Fruit fly (Drosophila melanogaster) whole organism, prepupa: ENCODE results near the gene CG31515.

Experiments
- CG10631 ChIP-seq: fragments of 200-800 bp; sonication (Bioruptor generic); optimal IDR thresholded peaks from 2 replicates; lab custom pipeline; 2016; ENCODE audit warnings: missing biosample characterization, missing genetic modification characterization
- CG10669 ChIP-seq: fragments of 200-800 bp; sonication (Bioruptor generic); optimal IDR thresholded peaks from 3 replicates; lab custom pipeline; 2018; ENCODE audit warnings: missing biosample characterization, mild to moderate bottlenecking, missing genetic modification characterization, moderate library complexity
- CG11294 ChIP-seq: fragments of 200-800 bp; sonication (Bioruptor generic); IDR thresholded peaks from 2 replicates; pipeline ENCODE4 v1.3.6; 2022; ENCODE audit warnings: missing biosample characterization, missing genetic modification characterization
- CG11762 ChIP-seq: fragments of 200-800 bp; sonication (Bioruptor generic); optimal IDR thresholded peaks from 3 replicates; lab custom pipeline; 2016; ENCODE audit warnings: missing biosample characterization, missing genetic modification characterization; ENCODE audit not compliant: insufficient read depth
- CG11902 ChIP-seq: fragments of 200-800 bp; sonication (Bioruptor generic); optimal IDR thresholded peaks from 3 replicates; lab custom pipeline; 2016; ENCODE audit warnings: missing biosample characterization, missing genetic modification characterization
- CG15336 ChIP-seq: fragments of 200-800 bp; sonication (Bioruptor generic); IDR thresholded peaks from 2 replicates; pipeline ENCODE4 v1.3.6; 2022; ENCODE audit warnings: missing biosample characterization, missing genetic modification characterization
- CG1621 ChIP-seq: fragments of 200-800 bp; sonication (Bioruptor generic); optimal IDR thresholded peaks from 3 replicates; lab custom pipeline; 2018; ENCODE audit warnings: missing biosample characterization, mild to moderate bottlenecking, missing genetic modification characterization
- CG16779 ChIP-seq: fragments of 200-800 bp; sonication (Bioruptor generic); optimal IDR thresholded peaks from 3 replicates; lab custom pipeline; 2017; ENCODE audit warnings: missing biosample characterization, mild to moderate bottlenecking, missing genetic modification characterization
- CG31627 ChIP-seq: fragments of 200-800 bp; sonication (Bioruptor generic); optimal IDR thresholded peaks from 3 replicates; lab custom pipeline; 2016; ENCODE audit warnings: missing biosample characterization, missing genetic modification characterization
- CG32006 ChIP-seq: fragments of 200-800 bp; sonication (Bioruptor generic); optimal IDR thresholded peaks from 3 replicates; lab custom pipeline; 2017; ENCODE audit warnings: missing biosample characterization, mild to moderate bottlenecking, missing genetic modification characterization
- CG34406 ChIP-seq: fragments of 200-800 bp; sonication (Bioruptor generic); optimal IDR thresholded peaks from 3 replicates; lab custom pipeline; 2016; ENCODE audit warnings: missing biosample characterization, missing genetic modification characterization
- CG4318 ChIP-seq: fragments of 200-800 bp; sonication (Bioruptor generic); optimal IDR thresholded peaks from 3 replicates; lab custom pipeline; 2017; ENCODE audit warnings: missing biosample characterization, mild to moderate bottlenecking, missing genetic modification characterization
- CG6163 ChIP-seq: fragments of 200-800 bp; sonication (Bioruptor generic); IDR thresholded peaks from 3 replicates; pipeline ENCODE4 v1.3.6; 2022; ENCODE audit warnings: missing biosample characterization, missing genetic modification characterization
- CG6276 ChIP-seq: fragments of 200-800 bp; sonication (Bioruptor generic); optimal IDR thresholded peaks from 2 replicates; lab custom pipeline; 2017; ENCODE audit warnings: missing biosample characterization, mild to moderate bottlenecking, missing genetic modification characterization
- CG6808 ChIP-seq: fragments of 200-800 bp; sonication (Bioruptor generic); optimal IDR thresholded peaks from 3 replicates; lab custom pipeline; 2017; ENCODE audit warnings: missing biosample characterization, missing genetic modification characterization, mild to moderate bottlenecking, moderate library complexity, missing genetic modification reagents
- CG6854 ChIP-seq: fragments of 200-800 bp; sonication (Bioruptor generic); optimal IDR thresholded peaks from 2 replicates; lab custom pipeline; 2017; ENCODE audit warnings: missing biosample characterization, mild to moderate bottlenecking, missing genetic modification characterization
- CG7368 ChIP-seq: fragments of 200-800 bp; sonication (Bioruptor generic); optimal IDR thresholded peaks from 3 replicates; lab custom pipeline; 2016; ENCODE audit warnings: missing biosample characterization, missing genetic modification characterization
- CG8119 ChIP-seq: fragments of 200-800 bp; sonication (Bioruptor generic); IDR thresholded peaks from 3 replicates; pipeline ENCODE4 v1.3.6; 2022; ENCODE audit warnings: missing biosample characterization, missing genetic modification characterization
- CG8319 ChIP-seq: fragments of 200-800 bp; sonication (Bioruptor generic); optimal IDR thresholded peaks from 3 replicates; lab custom pipeline; 2016; ENCODE audit warnings: missing biosample characterization, missing genetic modification characterization
- CG8632 ChIP-seq: fragments of 200-800 bp; sonication (Bioruptor generic); optimal IDR thresholded peaks from 3 replicates; lab custom pipeline; 2016; ENCODE audit warnings: missing biosample characterization, missing genetic modification characterization
- CG9139 ChIP-seq: fragments of 200-800 bp; sonication (Bioruptor generic); optimal IDR thresholded peaks from 3 replicates; lab custom pipeline; 2017; ENCODE audit warnings: missing biosample characterization, mild to moderate bottlenecking, missing genetic modification characterization
- Eip75B ChIP-seq: fragments of 200-800 bp; sonication (Bioruptor generic); optimal IDR thresholded peaks from 3 replicates; lab custom pipeline; 2016; ENCODE audit warnings: missing biosample characterization, missing genetic modification characterization
- Eip78C ChIP-seq: fragments of 200-800 bp; sonication (Bioruptor generic); peaks from one replicate; lab custom pipeline; 2016; ENCODE audit warnings: missing biosample characterization, missing genetic modification characterization
- Eip93F ChIP-seq: fragments of 200-800 bp; sonication (Bioruptor generic); optimal IDR thresholded peaks from 2 replicates; lab custom pipeline; 2016; ENCODE audit warnings: missing biosample characterization, mild to moderate bottlenecking, missing genetic modification characterization
- Ets21C ChIP-seq: fragments of 200-800 bp; sonication (Bioruptor generic); optimal IDR thresholded peaks from 3 replicates; lab custom pipeline; 2016; ENCODE audit warnings: missing biosample characterization, missing genetic modification characterization
- Ets96B ChIP-seq: fragments of 200-800 bp; optimal IDR thresholded peaks from 2 replicates; lab custom pipeline; 2019; ENCODE audit warnings: missing biosample characterization, mild to moderate bottlenecking, missing genetic modification characterization, moderate library complexity
- Gug ChIP-seq: fragments of 200-800 bp; sonication (Bioruptor generic); IDR thresholded peaks from 2 replicates; pipeline ENCODE4 v1.3.6; 2022; ENCODE audit warnings: missing biosample characterization, missing genetic modification characterization
- Hr38 ChIP-seq: sonication (Bioruptor generic); optimal IDR thresholded peaks from 2 replicates; lab custom pipeline; 2016; ENCODE audit warnings: missing biosample characterization, missing genetic modification characterization
- Hr39 ChIP-seq: fragments of 200-800 bp; sonication (Bioruptor generic); optimal IDR thresholded peaks from 2 replicates; lab custom pipeline; 2016; ENCODE audit warnings: missing biosample characterization, missing genetic modification characterization
- Hr4 ChIP-seq: fragments of 200-800 bp; sonication (Bioruptor generic); optimal IDR thresholded peaks from 3 replicates; lab custom pipeline; 2016; ENCODE audit warnings: missing biosample characterization, missing genetic modification characterization
- Lpt ChIP-seq: fragments of 200-800 bp; sonication (Bioruptor generic); optimal IDR thresholded peaks from 3 replicates; lab custom pipeline; 2016; ENCODE audit warnings: missing biosample characterization, missing genetic modification characterization
- Met ChIP-seq: fragments of 200-800 bp; sonication (Bioruptor generic); optimal IDR thresholded peaks from 3 replicates; lab custom pipeline; 2016; ENCODE audit warnings: missing biosample characterization, missing genetic modification characterization
- OdsH ChIP-seq: fragments of 200-800 bp; sonication (Bioruptor generic); optimal IDR thresholded peaks from 3 replicates; lab custom pipeline; 2016; ENCODE audit warnings: missing biosample characterization, missing genetic modification characterization
- Smox ChIP-seq: fragments of 200-800 bp; sonication (Bioruptor generic); optimal IDR thresholded peaks from 3 replicates; lab custom pipeline; 2016; ENCODE audit warnings: missing biosample characterization, missing genetic modification characterization
- Sox102F ChIP-seq: fragments of 200-800 bp; sonication (Bioruptor generic); optimal IDR thresholded peaks from 2 replicates; lab custom pipeline; 2016; ENCODE audit warnings: missing biosample characterization, mild to moderate bottlenecking, missing genetic modification characterization
- Sox14 ChIP-seq: fragments of 200-800 bp; sonication (Bioruptor generic); optimal IDR thresholded peaks from 3 replicates; lab custom pipeline; 2016; ENCODE audit warnings: missing biosample characterization, missing genetic modification characterization
- acj6 ChIP-seq: fragments of 200-800 bp; sonication (Bioruptor generic); optimal IDR thresholded peaks from 3 replicates; lab custom pipeline; 2016; ENCODE audit warnings: missing biosample characterization, missing genetic modification characterization
- cyc ChIP-seq: fragments of 200-800 bp; sonication (Bioruptor generic); optimal IDR thresholded peaks from 3 replicates; lab custom pipeline; 2016; ENCODE audit warnings: missing biosample characterization, missing genetic modification characterization
- dac ChIP-seq: fragments of 200-800 bp; sonication (Bioruptor generic); optimal IDR thresholded peaks from 2 replicates; lab custom pipeline; 2017; ENCODE audit warnings: missing biosample characterization, mild to moderate bottlenecking, missing genetic modification characterization
- dsx ChIP-seq: fragments of 200-800 bp; optimal IDR thresholded peaks from 3 replicates; lab custom pipeline; 2019; ENCODE audit warnings: missing biosample characterization, mild to moderate bottlenecking, missing genetic modification characterization, moderate library complexity; ENCODE audit not compliant: poor library complexity, severe bottlenecking
- eg ChIP-seq: fragments of 200-800 bp; sonication (Bioruptor generic); IDR thresholded peaks from 3 replicates; pipeline ENCODE4 v1.3.6; 2022; ENCODE audit warnings: missing biosample characterization, missing genetic modification characterization
- esn ChIP-seq: fragments of 200-800 bp; sonication (Bioruptor generic); optimal IDR thresholded peaks from 2 replicates; lab custom pipeline; 2016; ENCODE audit warnings: missing biosample characterization, mild to moderate bottlenecking, missing genetic modification characterization, moderate library complexity
- fd85E ChIP-seq: fragments of 200-800 bp; sonication (Bioruptor generic); optimal IDR thresholded peaks from 3 replicates; lab custom pipeline; 2016; ENCODE audit warnings: missing biosample characterization, missing genetic modification characterization
- fkh ChIP-seq: fragments of 200-800 bp; sonication (Bioruptor generic); optimal IDR thresholded peaks from 3 replicates; lab custom pipeline; 2017; ENCODE audit warnings: missing biosample characterization, mild to moderate bottlenecking, missing genetic modification characterization, moderate library complexity
- lz ChIP-seq: fragments of 200-800 bp; sonication (Bioruptor generic); optimal IDR thresholded peaks from 3 replicates; lab custom pipeline; 2016; ENCODE audit warnings: missing biosample characterization, missing genetic modification characterization
- pdm3 ChIP-seq: fragments of 200-800 bp; sonication (Bioruptor generic); optimal IDR thresholded peaks from 3 replicates; lab custom pipeline; 2016; ENCODE audit warnings: missing biosample characterization, missing genetic modification characterization
- salr ChIP-seq, 2 experiments: fragments of 200-800 bp; sonication (Bioruptor generic); optimal IDR thresholded peaks; 3 replicates each; lab custom pipeline; 2016 to 2018; ENCODE audit warnings: missing biosample characterization in 2 of 2, missing genetic modification characterization in 2 of 2, mild to moderate bottlenecking in 1 of 2
- ss ChIP-seq, 2 experiments: fragments of 200-800 bp; sonication (Bioruptor generic); optimal IDR thresholded peaks; 2 replicates in 1 of 2; 3 replicates in 1 of 2; lab custom pipeline; 2017 to 2018; ENCODE audit warnings: mild to moderate bottlenecking in 2 of 2, missing biosample characterization in 2 of 2, missing genetic modification characterization in 2 of 2, moderate library complexity in 1 of 2
- svp ChIP-seq: fragments of 200-800 bp; sonication (Bioruptor generic); peaks from one replicate; lab custom pipeline; 2016; ENCODE audit warnings: missing biosample characterization, missing genetic modification characterization
- topi ChIP-seq: fragments of 200-800 bp; sonication (Bioruptor generic); optimal IDR thresholded peaks from 3 replicates; lab custom pipeline; 2016; ENCODE audit warnings: missing biosample characterization, missing genetic modification characterization
- vri ChIP-seq: fragments of 200-800 bp; sonication (Bioruptor generic); optimal IDR thresholded peaks from 3 replicates; lab custom pipeline; 2016; ENCODE audit warnings: missing biosample characterization, mild to moderate bottlenecking, missing genetic modification characterization

Gene CG31515

DNA sequence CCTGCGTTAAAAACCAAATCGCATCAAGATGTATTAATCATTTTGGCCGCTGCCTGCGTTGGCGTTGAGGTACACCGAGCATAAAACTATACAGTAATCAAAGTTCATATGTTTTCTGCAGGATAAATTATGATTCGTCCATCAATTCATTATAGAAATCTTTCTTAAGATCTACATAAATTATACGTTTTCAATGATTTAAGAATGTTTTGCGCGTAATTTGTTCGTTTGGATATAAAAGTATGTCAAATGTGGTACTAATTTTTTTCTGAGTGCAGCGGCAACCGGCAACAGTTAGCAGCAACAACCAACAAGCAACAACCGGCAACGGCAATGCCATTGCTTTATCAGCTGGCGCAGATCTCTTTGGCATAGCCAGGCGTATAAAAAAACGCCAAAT is 27.9 kb upstream of the CG31515 start (continued):
- no peak for TF ChIP-seq Ets96B
- TF ChIP-seq CG32006 (GFP tag; lab: Kevin White, UChicago) = peak; percentile 83
- TF ChIP-seq CG8119 (GFP tag; lab: Robert Waterston, UW) = peak; percentile 82
- TF ChIP-seq vri (GFP tag; lab: Kevin White, UChicago) = no peak
- TF ChIP-seq Gug (GFP tag; lab: Robert Waterston, UW) = no peak
- TF ChIP-seq CG8319 = no peak
- TF ChIP-seq fd85E = no peak

DNA sequence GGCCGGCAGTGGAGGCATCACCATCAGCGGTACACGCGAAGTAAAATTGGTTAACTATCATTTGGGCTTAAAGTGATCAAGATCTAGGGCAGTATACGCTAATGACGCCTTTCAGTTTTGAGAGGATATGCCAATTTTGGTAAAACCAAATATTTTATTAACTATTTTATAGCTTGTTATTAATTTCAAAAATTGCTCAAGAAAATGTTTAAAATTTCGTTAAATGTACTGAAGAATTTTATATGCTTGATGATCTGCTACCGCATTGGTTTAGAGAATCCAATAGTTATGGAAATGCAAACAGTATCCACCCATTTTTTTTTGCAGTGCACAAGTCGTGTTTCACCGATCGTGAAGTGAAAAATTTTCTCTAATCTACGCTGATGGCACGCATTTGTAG is 19.2 kb upstream of the CG31515 start:
- no peak for TF ChIP-seq Smox (GFP tag; lab: Kevin White, UChicago)
- no peak for TF ChIP-seq Sox102F (GFP tag; lab: Kevin White, UChicago)
- TF ChIP-seq CG11762 (GFP tag; lab: Kevin White, UChicago) = no peak
- no peak for TF ChIP-seq ss (GFP tag; optimal IDR thresholded peaks at IDR 0.05; lab: Kevin White, UChicago)
- TF ChIP-seq pdm3 (GFP tag; lab: Kevin White, UChicago) = peak; percentile 5
- TF ChIP-seq Hr4 (GFP tag; lab: Kevin White, UChicago) = peak; percentile 76
- TF ChIP-seq lz (GFP tag; lab: Kevin White, UChicago) = no peak
- TF ChIP-seq esn (GFP tag; lab: Kevin White, UChicago) = no peak
- no peak for TF ChIP-seq Hr38
- no peak for TF ChIP-seq CG6854
- peak; percentile 67 for TF ChIP-seq Eip78C (GFP tag; lab: Kevin White, UChicago)
- no peak for TF ChIP-seq Ets21C (GFP tag; lab: Kevin White, UChicago)
- no peak for TF ChIP-seq CG11294 (GFP tag; lab: Robert Waterston, UW)
- TF ChIP-seq CG31627 (GFP tag; lab: Kevin White, UChicago) = no peak
- TF ChIP-seq dsx (GFP tag; lab: Kevin White, UChicago) = no peak
- peak; percentile 79 for TF ChIP-seq CG32006 (GFP tag; lab: Kevin White, UChicago)
- TF ChIP-seq CG6808 (GFP tag; lab: Kevin White, UChicago) = no peak
- TF ChIP-seq CG11902 (GFP tag; lab: Kevin White, UChicago) = no peak
- TF ChIP-seq CG7368 (GFP tag; lab: Kevin White, UChicago) = no peak
- TF ChIP-seq CG6276 (GFP tag; lab: Kevin White, UChicago) = no peak
- no peak for TF ChIP-seq CG16779 (tag; lab: Kevin White, UChicago)
- TF ChIP-seq CG10631 (GFP tag; lab: Kevin White, UChicago) = peak; percentile 6
- TF ChIP-seq CG8119 (GFP tag; lab: Robert Waterston, UW) = peak; percentile 54; the same call in 1 of the 3 replicates
- no peak for TF ChIP-seq CG34406 (GFP tag; lab: Kevin White, UChicago)
- no peak for TF ChIP-seq fkh (GFP tag; lab: Kevin White, UChicago)
- TF ChIP-seq acj6 = peak; percentile 16
- TF ChIP-seq CG9139 = no peak
- TF ChIP-seq CG1621 (tag; lab: Kevin White, UChicago) = no peak
- peak in 1 of 2 experiments; percentile 64 for TF ChIP-seq salr (GFP tag; optimal IDR thresholded peaks at IDR 0.05; lab: Kevin White, UChicago)
- no peak for TF ChIP-seq Met (GFP tag; lab: Kevin White, UChicago)
- TF ChIP-seq cyc (GFP tag; lab: Kevin White, UChicago) = no peak
- TF ChIP-seq CG10669 (GFP tag; lab: Kevin White, UChicago) = no peak
- no peak for TF ChIP-seq topi
- TF ChIP-seq Eip75B (GFP tag; lab: Kevin White, UChicago) = peak; percentile 13
- TF ChIP-seq CG4318 (GFP tag; lab: Kevin White, UChicago) = peak; percentile 57
- TF ChIP-seq fd85E = no peak
- peak; percentile 49 for TF ChIP-seq svp
- TF ChIP-seq eg (GFP tag; lab: Robert Waterston, UW) = no peak
- TF ChIP-seq Eip93F (GFP tag; lab: Kevin White, UChicago) = no peak
- peak; percentile 57 for TF ChIP-seq CG15336 (GFP tag; lab: Robert Waterston, UW)
- TF ChIP-seq OdsH (GFP tag; lab: Kevin White, UChicago) = peak; percentile 33
- peak; percentile 7 for TF ChIP-seq Lpt (GFP tag; lab: Kevin White, UChicago)
- peak; percentile 12 for TF ChIP-seq Sox14 (GFP tag; lab: Kevin White, UChicago)
- TF ChIP-seq CG6163 (GFP tag; lab: Robert Waterston, UW) = no peak
- TF ChIP-seq dac = no peak
- TF ChIP-seq Hr39 = no peak
- no peak for TF ChIP-seq vri (GFP tag; lab: Kevin White, UChicago)
- no peak for TF ChIP-seq CG8632 (GFP tag; lab: Kevin White, UChicago)
